Worm (Caenorhabditis elegans): Measurements from ENCODE around the gene clec-178.

clec-178 gene

ce11 chrIV:5660239-5660638 lies 6.5 kb downstream of the clec-178 start, which contains the start of gene skn-1:
skn-1 (minus strand) TSS chrIV:5660384.
- peak; percentile 14 for TF ChIP-seq lsy-12 (tag; optimal IDR thresholded peaks at IDR 0.05)
- no peak for TF ChIP-seq egl-27 (tag; optimal IDR thresholded peaks at IDR 0.05)
- no peak for TF ChIP-seq tbx-2 (tag; optimal IDR thresholded peaks at IDR 0.05)

- TF ChIP-seq ama-1 (optimal IDR thresholded peaks at IDR 0.05) = peak; percentile 81
- no peak for TF ChIP-seq nhr-23 (tag; optimal IDR thresholded peaks at IDR 0.05)
These were observed 8.3 kb downstream of the clec-178 start for ce11 chrIV:5662073-5662472.

ce11 chrIV:5662886-5663285 lies 9.1 kb downstream of the clec-178 start:
- no peak for TF ChIP-seq snpc-4 (tag; optimal IDR thresholded peaks at IDR 0.05)
- no peak for TF ChIP-seq nhr-77 (tag; optimal IDR thresholded peaks at IDR 0.05)
- TF ChIP-seq unc-39 (tag; optimal IDR thresholded peaks at IDR 0.05) = no peak
- TF ChIP-seq ceh-28 (tag; optimal IDR thresholded peaks at IDR 0.05) = no peak
- no peak for TF ChIP-seq ceh-82 (tag; optimal IDR thresholded peaks at IDR 0.05)
- TF ChIP-seq nhr-237 (tag; optimal IDR thresholded peaks at IDR 0.05) = no peak
- no peak for TF ChIP-seq lin-39 (tag; optimal IDR thresholded peaks at IDR 0.05)
- TF ChIP-seq ZK546.5 (tag; optimal IDR thresholded peaks at IDR 0.05) = no peak
- TF ChIP-seq nhr-23 (tag; optimal IDR thresholded peaks at IDR 0.05) = no peak
- TF ChIP-seq mml-1 (tag; optimal IDR thresholded peaks at IDR 0.05) = no peak
- no peak for TF ChIP-seq fkh-10 (GFP tag; optimal IDR thresholded peaks at IDR 0.05)
- TF ChIP-seq tbx-2 (tag; optimal IDR thresholded peaks at IDR 0.05) = no peak
- TF ChIP-seq nhr-11 (tag; optimal IDR thresholded peaks at IDR 0.05) = no peak
- TF ChIP-seq R02D3.7 (tag; optimal IDR thresholded peaks at IDR 0.05) = no peak
- TF ChIP-seq aly-2 (tag; optimal IDR thresholded peaks at IDR 0.05) = no peak
- TF ChIP-seq daf-12 (tag; optimal IDR thresholded peaks at IDR 0.05) = no peak
- TF ChIP-seq nhr-25 (tag; optimal IDR thresholded peaks at IDR 0.05) = no peak

- TF ChIP-seq nfya-1 (tag; optimal IDR thresholded peaks at IDR 0.05; ENCODE audit: insufficient read depth) = no peak
- TF ChIP-seq elt-2 (tag; optimal IDR thresholded peaks at IDR 0.05) = peak; percentile 43
- TF ChIP-seq daf-12 (tag; optimal IDR thresholded peaks at IDR 0.05) = no peak
- peak; percentile 25 for TF ChIP-seq pha-4 (tag; optimal IDR thresholded peaks at IDR 0.05)
- TF ChIP-seq pqm-1 (tag; optimal IDR thresholded peaks at IDR 0.05) = peak; percentile 11
- peak; percentile 65 for TF ChIP-seq ama-1 (optimal IDR thresholded peaks at IDR 0.05)
- peak; percentile 5 for TF ChIP-seq nhr-25 (tag; optimal IDR thresholded peaks at IDR 0.05)
These were observed 10.7 kb downstream of the clec-178 start, which contains the start of gene bec-1 for ce11 chrIV:5664375-5665004. bec-1 (minus strand) TSS chrIV:5664425.

- peak; percentile 34 for TF ChIP-seq hmg-11 (tag; optimal IDR thresholded peaks at IDR 0.05)
- TF ChIP-seq jun-1 (tag; optimal IDR thresholded peaks at IDR 0.05) = peak; percentile 31
- TF ChIP-seq egl-5 (tag; optimal IDR thresholded peaks at IDR 0.05) = peak; percentile 54
- TF ChIP-seq nhr-25 (tag; optimal IDR thresholded peaks at IDR 0.05) = peak; percentile 92
- TF ChIP-seq nhr-43 (tag; optimal IDR thresholded peaks at IDR 0.05; ENCODE audit: poor library complexity, severe bottlenecking) = peak; percentile 45
- TF ChIP-seq lin-39 (tag; optimal IDR thresholded peaks at IDR 0.05) = peak; percentile 70
- TF ChIP-seq ama-1 (optimal IDR thresholded peaks at IDR 0.05) = peak; percentile 83
- peak; percentile 69 for TF ChIP-seq nfya-1 (tag; optimal IDR thresholded peaks at IDR 0.05; ENCODE audit: insufficient read depth)
- no peak for TF ChIP-seq mml-1 (tag; optimal IDR thresholded peaks at IDR 0.05)
- no peak for TF ChIP-seq R02D3.7 (tag; optimal IDR thresholded peaks at IDR 0.05)
- no peak for TF ChIP-seq fos-1 (tag; optimal IDR thresholded peaks at IDR 0.05)
- TF ChIP-seq pqm-1 (tag; optimal IDR thresholded peaks at IDR 0.05) = no peak
- no peak for TF ChIP-seq nhr-237 (tag; optimal IDR thresholded peaks at IDR 0.05)
- TF ChIP-seq snpc-4 (tag; optimal IDR thresholded peaks at IDR 0.05) = peak; percentile 7
- no peak for TF ChIP-seq ceh-28 (tag; optimal IDR thresholded peaks at IDR 0.05)
- peak; percentile 24 for TF ChIP-seq nhr-23 (tag; optimal IDR thresholded peaks at IDR 0.05)
- peak; percentile 11 for TF ChIP-seq pha-4 (tag; optimal IDR thresholded peaks at IDR 0.05)
- no peak for TF ChIP-seq nhr-11 (tag; optimal IDR thresholded peaks at IDR 0.05)
- peak; percentile 42 for TF ChIP-seq lin-15B (tag; optimal IDR thresholded peaks at IDR 0.05)
- TF ChIP-seq daf-12 (tag; optimal IDR thresholded peaks at IDR 0.05) = no peak
- TF ChIP-seq ztf-4 (tag; optimal IDR thresholded peaks at IDR 0.05) = peak; percentile 27
- TF ChIP-seq elt-1 (tag; optimal IDR thresholded peaks at IDR 0.05) = no peak
- TF ChIP-seq nhr-77 (tag; optimal IDR thresholded peaks at IDR 0.05) = no peak
- TF ChIP-seq nhr-67 (tag; optimal IDR thresholded peaks at IDR 0.05) = no peak
- no peak for TF ChIP-seq ceh-16 (tag; optimal IDR thresholded peaks at IDR 0.05)
- peak; percentile 35 for TF ChIP-seq elt-2 (tag; optimal IDR thresholded peaks at IDR 0.05)
These were observed 11.7 kb downstream of the clec-178 start for ce11 chrIV:5665353-5665918.

Data from whole organism, L3 larva.